Fruit fly (Drosophila melanogaster): ENCODE measurements around the gene CG2100.

The CG2100 gene

DNA sequence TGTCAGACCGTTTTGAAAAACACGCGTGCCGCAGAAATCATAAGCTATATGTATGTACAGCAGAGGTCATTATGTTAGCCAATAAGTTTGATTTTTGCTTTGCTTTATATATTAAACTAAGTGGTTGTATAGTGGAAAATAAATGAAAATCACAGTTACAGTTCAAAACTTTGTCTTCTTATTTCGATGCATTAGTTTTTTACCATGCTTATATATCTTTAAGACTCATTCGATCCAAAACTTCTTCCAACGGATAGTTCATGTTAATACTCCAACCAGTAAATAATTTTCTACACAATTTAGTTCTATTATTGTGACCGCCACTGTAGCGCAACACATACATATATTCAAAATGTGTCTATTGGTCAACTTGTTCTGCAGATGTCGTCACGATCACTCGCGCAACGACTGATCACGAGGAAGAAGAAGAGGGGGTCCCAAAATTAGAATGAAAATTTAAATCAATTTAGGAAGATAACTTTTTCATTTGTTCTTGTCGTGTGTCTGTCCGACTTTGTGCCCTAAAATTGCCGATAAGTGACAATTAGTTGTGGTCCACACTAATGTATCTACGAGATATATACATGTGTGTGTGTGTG is 30.6 kb downstream of the CG2100 start (continued):
- TF ChIP-seq CG4404 (GFP tag; IDR thresholded peaks at IDR 0.05) (0 out of 2 replicates have a peak, but pooled peaks have one; percentile 17), Dbx (GFP tag; IDR thresholded peaks at IDR 0.05) (0 out of 3 replicates have a peak, but pooled peaks have one; percentile 42), danr (GFP tag; IDR thresholded peaks at IDR 0.05) (peak; percentile 36; the same call in 1 of the 2 replicates), Neu2 (GFP tag; optimal IDR thresholded peaks at IDR 0.05; ENCODE audit: borderline replicate concordance) (no peak), cg (GFP tag; optimal IDR thresholded peaks at IDR 0.05) (peak; percentile 34), CG12769 (tag; optimal IDR thresholded peaks at IDR 0.05) (no peak), ssp (GFP tag; IDR thresholded peaks at IDR 0.05) (peak; percentile 15; the same call in 1 of the 2 replicates), Fer1 (GFP tag; optimal IDR thresholded peaks at IDR 0.05) (no peak), abd-A (tag; optimal IDR thresholded peaks at IDR 0.05) (no peak), CG11695 (GFP tag; IDR thresholded peaks at IDR 0.05) (peak; percentile 77), CG12391 (tag; optimal IDR thresholded peaks at IDR 0.05) (peak; percentile 73), jumu (GFP tag; optimal IDR thresholded peaks at IDR 0.05) (no peak), Aef1 (GFP tag; IDR thresholded peaks at IDR 0.05) (no peak), Adf1 (GFP tag; IDR thresholded peaks at IDR 0.05) (no peak), Stat92E (GFP tag; optimal IDR thresholded peaks at IDR 0.05) (peak in 1 of 3 experiments; percentile 33), CTCF (GFP tag; optimal IDR thresholded peaks at IDR 0.05) (no peak), CG13123 (GFP tag; optimal IDR thresholded peaks at IDR 0.05) (no peak), CG2129 (GFP tag; IDR thresholded peaks at IDR 0.05; ENCODE audit: partially characterized antibody) (no peak), CG14860 (GFP tag; IDR thresholded peaks at IDR 0.05; ENCODE audit: partially characterized antibody) (no peak), ken (GFP tag; IDR thresholded peaks at IDR 0.05) (no peak), Hr51 (GFP tag; optimal IDR thresholded peaks at IDR 0.05) (peak in 1 of 2 experiments; percentile 77), rib (GFP tag; IDR thresholded peaks at IDR 0.05) (no peak), CG31441 (GFP tag; IDR thresholded peaks at IDR 0.05) (peak; percentile 82), psq (GFP tag; optimal IDR thresholded peaks at IDR 0.05) (no peak), Hey (tag; optimal IDR thresholded peaks at IDR 0.05) (no peak), Rfx (GFP tag; IDR thresholded peaks at IDR 0.05) (peak; percentile 50; the same call in 1 of the 2 replicates), CG17612 (GFP tag; IDR thresholded peaks at IDR 0.05) (no peak), CG30403 (GFP tag; optimal IDR thresholded peaks at IDR 0.05) (peak; percentile 69), Med (GFP tag) (peak; percentile 90), al (GFP tag; IDR thresholded peaks at IDR 0.05) (peak; percentile 54), H2.0 (GFP tag; IDR thresholded peaks at IDR 0.05) (no peak), CG9727 (GFP tag; optimal IDR thresholded peaks at IDR 0.05) (peak; percentile 69), pb (GFP tag; optimal IDR thresholded peaks at IDR 0.05) (no peak), unc-4 (GFP tag; IDR thresholded peaks at IDR 0.05; ENCODE audit: partially characterized antibody) (no peak), dimm (GFP tag; IDR thresholded peaks at IDR 0.05) (no peak), unpg (GFP tag; optimal IDR thresholded peaks at IDR 0.05) (no peak), Elba2 (GFP tag; optimal IDR thresholded peaks at IDR 0.05) (no peak), CG16813 (GFP tag; IDR thresholded peaks at IDR 0.05; ENCODE audit: partially characterized antibody) (no peak), vfl (GFP tag; optimal IDR thresholded peaks at IDR 0.05) (no peak), fd3F (GFP tag; optimal IDR thresholded peaks at IDR 0.05) (peak; percentile 53), klu (GFP tag; IDR thresholded peaks at IDR 0.05) (peak; percentile 38; the same call in 1 of the 2 replicates), slou (GFP tag; optimal IDR thresholded peaks at IDR 0.05) (peak; percentile 15), emc (GFP tag; optimal IDR thresholded peaks at IDR 0.05) (no peak), CG1647 (GFP tag; optimal IDR thresholded peaks at IDR 0.05) (peak; percentile 27), disco-r (GFP tag; optimal IDR thresholded peaks at IDR 0.05) (no peak), kni (GFP tag; optimal IDR thresholded peaks at IDR 0.05) (no peak), salm (tag; optimal IDR thresholded peaks at IDR 0.05) (peak; percentile 24), CG15696 (tag; optimal IDR thresholded peaks at IDR 0.05) (peak; percentile 37), Deaf1 (tag; optimal IDR thresholded peaks at IDR 0.05) (no peak), CG18262 (tag; optimal IDR thresholded peaks at IDR 0.05) (peak; percentile 86), Gug (GFP tag; IDR thresholded peaks at IDR 0.05) (peak; percentile 30; the same call in 1 of the 4 replicates)

Measured in whole organism, embryonic.